Worm (Caenorhabditis elegans) whole organism, L2 larva: Measurements from ENCODE around the gene T20G5.12.

ENCODE experiments used
- C34F6.9 ChIP-seq: fragments of 150-350 bp; optimal IDR thresholded peaks from 2 replicates; lab custom pipeline; 2014; ENCODE audit warnings: missing biosample characterization, missing genetic modification characterization
- F13H6.1 ChIP-seq: sonication (generic microtip); optimal IDR thresholded peaks from 2 replicates; lab custom pipeline; 2016; ENCODE audit warnings: missing genetic modification characterization, missing compliant biosample characterization
- R02D3.7 ChIP-seq: fragments of 150-350 bp; optimal IDR thresholded peaks from 2 replicates; lab custom pipeline; 2014; ENCODE audit warnings: missing biosample characterization, missing genetic modification characterization
- Y55F3AM.14 ChIP-seq: fragments of 200-800 bp; sonication (Bioruptor generic); optimal IDR thresholded peaks from 2 replicates; lab custom pipeline; 2018; ENCODE audit warnings: mild to moderate bottlenecking, missing genetic modification characterization, missing compliant biosample characterization
- ZK546.5 ChIP-seq: sonication (generic microtip); optimal IDR thresholded peaks from 2 replicates; lab custom pipeline; 2017; ENCODE audit warnings: missing biosample characterization, missing genetic modification characterization
- alr-1 ChIP-seq: fragments of 150-350 bp; optimal IDR thresholded peaks from 2 replicates; lab custom pipeline; 2014; ENCODE audit warnings: missing biosample characterization, missing genetic modification characterization
- aly-2 ChIP-seq: fragments of 150-350 bp; optimal IDR thresholded peaks from 2 replicates; lab custom pipeline; 2014; ENCODE audit warnings: missing biosample characterization, missing genetic modification characterization
- ama-1 ChIP-seq: fragments of 150-350 bp; optimal IDR thresholded peaks from 2 replicates; lab custom pipeline; 2018; ENCODE audit warnings: inconsistent platforms
- blmp-1 ChIP-seq: sonication (generic microtip); optimal IDR thresholded peaks from 2 replicates; lab custom pipeline; 2017; ENCODE audit warnings: missing genetic modification characterization, mild to moderate bottlenecking, missing compliant biosample characterization, antibody characterized with exemption, moderate library complexity; ENCODE audit not compliant: insufficient read depth
- ceh-16 ChIP-seq: fragments of 150-350 bp; optimal IDR thresholded peaks from 2 replicates; lab custom pipeline; 2014; ENCODE audit warnings: missing biosample characterization, missing genetic modification characterization
- crh-2 ChIP-seq: sonication (generic microtip); optimal IDR thresholded peaks from 2 replicates; lab custom pipeline; 2017; ENCODE audit warnings: missing biosample characterization, missing genetic modification characterization
- dmd-4 ChIP-seq: sonication (generic microtip); optimal IDR thresholded peaks from 2 replicates; lab custom pipeline; 2017; ENCODE audit warnings: missing biosample characterization, missing genetic modification characterization
- egl-27 ChIP-seq: sonication (generic microtip); optimal IDR thresholded peaks from 3 replicates; lab custom pipeline; 2017; ENCODE audit warnings: missing biosample characterization, missing genetic modification reagents, missing genetic modification characterization
- elt-1 ChIP-seq: fragments of 150-350 bp; optimal IDR thresholded peaks from 2 replicates; lab custom pipeline; 2014; ENCODE audit warnings: missing biosample characterization, missing genetic modification characterization
- elt-3 ChIP-seq: sonication (generic microtip); optimal IDR thresholded peaks from 2 replicates; lab custom pipeline; 2017; ENCODE audit warnings: missing biosample characterization, missing genetic modification characterization
- fos-1 ChIP-seq: fragments of 150-350 bp; optimal IDR thresholded peaks from 2 replicates; lab custom pipeline; 2014; ENCODE audit warnings: missing biosample characterization, missing genetic modification characterization
- gmeb-1 ChIP-seq: fragments of 150-350 bp; optimal IDR thresholded peaks from 2 replicates; lab custom pipeline; 2014; ENCODE audit warnings: missing biosample characterization, missing genetic modification characterization
- lin-11 ChIP-seq: fragments of 150-350 bp; sonication (generic microtip); optimal IDR thresholded peaks from 2 replicates; lab custom pipeline; 2014; ENCODE audit warnings: missing biosample characterization, missing genetic modification characterization, inconsistent platforms, mixed read lengths
- lin-13 ChIP-seq: fragments of 150-350 bp; optimal IDR thresholded peaks from 2 replicates; lab custom pipeline; 2014; ENCODE audit warnings: missing biosample characterization, missing genetic modification reagents, missing genetic modification characterization
- lin-39 ChIP-seq: fragments of 150-350 bp; optimal IDR thresholded peaks from 2 replicates; lab custom pipeline; 2014; ENCODE audit warnings: missing biosample characterization, missing genetic modification reagents, missing genetic modification characterization
- lsy-2 ChIP-seq, 2 experiments: fragments of 150-350 bp in 1 of 2; sonication (generic microtip) in 1 of 2; optimal IDR thresholded peaks; 2 replicates each; lab custom pipeline; 2014 to 2017; ENCODE audit warnings: missing biosample characterization in 2 of 2, missing genetic modification characterization in 2 of 2
- mab-5 ChIP-seq: fragments of 150-350 bp; optimal IDR thresholded peaks from 2 replicates; lab custom pipeline; 2014; ENCODE audit warnings: missing biosample characterization, missing genetic modification characterization
- mbf-1 ChIP-seq: sonication (generic microtip); optimal IDR thresholded peaks from 2 replicates; lab custom pipeline; 2017; ENCODE audit warnings: missing biosample characterization, missing genetic modification characterization
- mdl-1 ChIP-seq, 2 experiments: fragments of 150-350 bp in 1 of 2; sonication (generic microtip) in 1 of 2; optimal IDR thresholded peaks; 2 replicates each; lab custom pipeline; 2017; ENCODE audit warnings: missing biosample characterization in 2 of 2, missing genetic modification characterization in 2 of 2
- nhr-10 ChIP-seq: sonication (generic microtip); optimal IDR thresholded peaks from 2 replicates; lab custom pipeline; 2017; ENCODE audit warnings: missing biosample characterization, missing genetic modification characterization
- nhr-11 ChIP-seq: fragments of 150-350 bp; optimal IDR thresholded peaks from 2 replicates; lab custom pipeline; 2014; ENCODE audit warnings: missing biosample characterization, missing genetic modification characterization
- nhr-129 ChIP-seq: fragments of 150-350 bp; optimal IDR thresholded peaks from 2 replicates; lab custom pipeline; 2014; ENCODE audit warnings: missing biosample characterization, missing genetic modification characterization
- nhr-21 ChIP-seq: fragments of 150-350 bp; optimal IDR thresholded peaks from 2 replicates; lab custom pipeline; 2014; ENCODE audit warnings: missing biosample characterization, missing genetic modification characterization
- nhr-23 ChIP-seq: fragments of 150-350 bp; optimal IDR thresholded peaks from 2 replicates; lab custom pipeline; 2014; ENCODE audit warnings: missing biosample characterization, missing genetic modification reagents, missing genetic modification characterization
- nhr-237 ChIP-seq: fragments of 150-350 bp; optimal IDR thresholded peaks from 2 replicates; lab custom pipeline; 2014; ENCODE audit warnings: missing biosample characterization, missing genetic modification characterization
- nhr-25 ChIP-seq: fragments of 150-350 bp; sonication (generic microtip); optimal IDR thresholded peaks from 3 replicates; lab custom pipeline; 2014; ENCODE audit warnings: missing biosample characterization, missing genetic modification characterization
- nhr-77 ChIP-seq: fragments of 150-350 bp; optimal IDR thresholded peaks from 2 replicates; lab custom pipeline; 2014; ENCODE audit warnings: missing biosample characterization, missing genetic modification characterization
- peb-1 ChIP-seq: fragments of 150-350 bp; optimal IDR thresholded peaks from 2 replicates; lab custom pipeline; 2014; ENCODE audit warnings: missing biosample characterization, missing genetic modification characterization
- sem-4 ChIP-seq: fragments of 150-350 bp; optimal IDR thresholded peaks from 2 replicates; lab custom pipeline; 2014; ENCODE audit warnings: missing biosample characterization, missing genetic modification reagents, missing genetic modification characterization
- skn-1 ChIP-seq: sonication (generic microtip); optimal IDR thresholded peaks from 2 replicates; lab custom pipeline; 2017; ENCODE audit warnings: missing biosample characterization, missing genetic modification characterization
- sma-3 ChIP-seq: sonication (generic microtip); optimal IDR thresholded peaks from 2 replicates; lab custom pipeline; 2016; ENCODE audit warnings: missing genetic modification reagents, missing genetic modification characterization, missing compliant biosample characterization
- sma-9 ChIP-seq, 2 experiments: fragments of 150-350 bp in 1 of 2; sonication (generic microtip) in 1 of 2; optimal IDR thresholded peaks; 2 replicates each; lab custom pipeline; 2014 to 2016; ENCODE audit warnings: missing genetic modification characterization in 2 of 2, mild to moderate bottlenecking in 1 of 2, missing biosample characterization in 1 of 2, missing compliant biosample characterization in 1 of 2, missing genetic modification reagents in 1 of 2, moderate library complexity in 1 of 2
- unc-39 ChIP-seq: fragments of 150-350 bp; optimal IDR thresholded peaks from 2 replicates; lab custom pipeline; 2014; ENCODE audit warnings: missing biosample characterization, missing genetic modification characterization
- unc-55 ChIP-seq: fragments of 150-350 bp; sonication (generic microtip); optimal IDR thresholded peaks from 3 replicates; lab custom pipeline; 2014; ENCODE audit warnings: missing biosample characterization, missing genetic modification reagents, missing genetic modification characterization
- unc-62 ChIP-seq: fragments of 150-350 bp; optimal IDR thresholded peaks from 2 replicates; lab custom pipeline; 2014; ENCODE audit warnings: missing biosample characterization, missing genetic modification reagents, missing genetic modification characterization
- zag-1 ChIP-seq: fragments of 150-350 bp; optimal IDR thresholded peaks from 2 replicates; lab custom pipeline; 2014; ENCODE audit warnings: missing biosample characterization, missing genetic modification characterization
- ztf-1 ChIP-seq: fragments of 200-800 bp; sonication (Bioruptor generic); conservative IDR thresholded peaks from 2 replicates; pipeline ENCODE4 v1.3.6; 2022; ENCODE audit warnings: missing genetic modification characterization, missing compliant biosample characterization
- ztf-11 ChIP-seq: sonication (generic microtip); optimal IDR thresholded peaks from 2 replicates; lab custom pipeline; 2017; ENCODE audit warnings: missing biosample characterization, missing genetic modification characterization
- ztf-4 ChIP-seq: fragments of 150-350 bp; optimal IDR thresholded peaks from 2 replicates; lab custom pipeline; 2014; ENCODE audit warnings: missing biosample characterization, missing genetic modification characterization

T20G5.12 gene

DNA sequence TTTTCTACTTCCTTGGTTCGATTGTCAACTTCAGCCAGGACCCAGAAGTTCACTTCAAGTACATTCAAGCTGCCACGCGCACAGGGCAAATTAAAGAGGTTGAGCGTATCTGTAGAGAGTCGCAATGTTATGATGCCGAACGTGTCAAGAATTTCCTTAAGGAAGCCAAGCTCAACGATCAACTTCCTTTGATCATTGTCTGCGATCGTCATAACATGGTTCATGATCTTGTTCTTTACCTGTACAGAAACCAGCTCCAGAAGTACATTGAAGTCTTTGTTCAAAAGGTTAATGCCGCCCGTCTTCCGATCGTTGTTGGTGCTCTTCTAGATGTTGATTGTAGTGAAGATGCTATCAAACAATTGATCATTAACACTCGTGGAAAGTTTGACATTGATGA lies 4.9 kb downstream of the T20G5.12 start:
- TF ChIP-seq R02D3.7 (tag; lab: Kevin White, UChicago): no peak
- TF ChIP-seq gmeb-1: no peak
- TF ChIP-seq skn-1 (tag; lab: Kevin White, UChicago): no peak
- TF ChIP-seq egl-27: no peak
- no peak for TF ChIP-seq peb-1 (tag; lab: Kevin White, UChicago)
- TF ChIP-seq lin-39 (tag; lab: Kevin White, UChicago): no peak
- TF ChIP-seq sma-9 (GFP tag; optimal IDR thresholded peaks at IDR 0.05; lab: Kevin White, UChicago): no peak
- no peak for TF ChIP-seq sma-9 (tag; optimal IDR thresholded peaks at IDR 0.05; lab: Kevin White, UChicago)
- no peak for TF ChIP-seq aly-2
- TF ChIP-seq mbf-1: no peak
- TF ChIP-seq mdl-1 (tag; optimal IDR thresholded peaks at IDR 0.05; lab: Kevin White, UChicago): no peak
- TF ChIP-seq alr-1: no peak

DNA sequence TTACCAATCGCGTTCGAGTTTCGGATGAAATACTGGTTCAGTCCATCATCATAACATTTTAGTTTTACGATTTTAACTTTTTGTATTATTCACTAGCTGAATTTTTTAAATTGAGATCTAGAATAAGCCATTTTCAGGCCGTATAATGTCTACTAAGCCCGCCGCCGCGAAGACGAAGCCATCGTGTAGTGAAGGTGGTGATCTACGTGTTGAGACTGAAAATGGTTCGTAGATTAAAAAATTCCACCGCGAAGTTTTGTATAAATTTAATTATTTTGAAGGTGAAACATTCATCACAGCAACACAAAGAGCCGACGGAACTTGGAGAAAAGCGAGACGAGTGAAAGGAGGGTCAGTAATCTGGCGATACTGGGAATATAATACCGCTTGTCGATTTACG lies 8.3 kb downstream of the T20G5.12 start, which contains the start of gene T20G5.9:
T20G5.9 (plus strand) TSS at position 138 of the 400 bp plus-strand sequence.
- TF ChIP-seq Y55F3AM.14 (no peak), ztf-4 (tag; lab: Kevin White, UChicago) (no peak), C34F6.9 (no peak), fos-1 (tag; lab: Kevin White, UChicago) (no peak), egl-27 (no peak), alr-1 (no peak), ama-1 (lab: Kevin White, UChicago) (no peak), nhr-77 (tag; lab: Kevin White, UChicago) (no peak), elt-3 (no peak), skn-1 (tag; lab: Kevin White, UChicago) (no peak), ztf-11 (tag; lab: Kevin White, UChicago) (no peak), lin-11 (no peak), sma-9 (GFP tag; optimal IDR thresholded peaks at IDR 0.05; lab: Kevin White, UChicago) (no peak), sma-9 (tag; optimal IDR thresholded peaks at IDR 0.05; lab: Kevin White, UChicago) (no peak)

DNA sequence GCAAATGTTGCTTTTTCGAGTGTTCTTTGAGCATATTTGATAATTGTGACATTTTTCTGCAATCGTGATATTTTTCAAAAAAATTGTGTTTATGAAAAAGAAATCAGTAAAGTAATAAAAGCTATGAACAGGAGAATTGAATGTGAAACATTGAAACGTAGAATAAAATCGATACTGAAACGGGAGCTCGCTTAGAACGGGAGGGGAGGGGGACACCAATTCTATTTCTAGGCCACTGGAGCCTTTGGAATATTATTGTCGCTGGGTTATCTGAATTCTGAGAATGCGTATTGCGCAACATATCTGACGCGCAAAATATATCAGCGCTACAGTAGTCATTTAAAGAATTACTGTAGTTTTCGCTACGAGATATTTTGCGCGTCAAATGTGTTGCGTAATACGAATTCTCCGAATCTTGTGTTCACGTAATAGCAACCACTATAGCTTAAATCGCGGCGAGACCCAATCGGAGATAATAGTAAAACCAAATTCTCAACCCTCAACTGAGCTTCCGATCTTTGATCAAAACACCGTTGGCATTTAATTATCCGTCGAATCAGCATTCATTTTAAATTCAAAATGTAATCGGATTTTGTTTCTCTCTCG lies 10.6 kb downstream of the T20G5.12 start, which contains the start of the genes blos-1 and best-18:
blos-1 (minus strand) TSS at position 58 of the 606 bp plus-strand sequence.
best-18 (plus strand) TSS at position 508 of the 606 bp plus-strand sequence.
- TF ChIP-seq unc-55 (GFP tag; lab: Kevin White, UChicago) (peak; percentile 18), mbf-1 (no peak), mdl-1 (tag; optimal IDR thresholded peaks at IDR 0.05; lab: Kevin White, UChicago) (no peak), lsy-2 (tag; optimal IDR thresholded peaks at IDR 0.05; lab: Kevin White, UChicago) (peak in 1 of 2 experiments; percentile 19)
- TF ChIP-seq, all 48 proteins: peak for 2

DNA sequence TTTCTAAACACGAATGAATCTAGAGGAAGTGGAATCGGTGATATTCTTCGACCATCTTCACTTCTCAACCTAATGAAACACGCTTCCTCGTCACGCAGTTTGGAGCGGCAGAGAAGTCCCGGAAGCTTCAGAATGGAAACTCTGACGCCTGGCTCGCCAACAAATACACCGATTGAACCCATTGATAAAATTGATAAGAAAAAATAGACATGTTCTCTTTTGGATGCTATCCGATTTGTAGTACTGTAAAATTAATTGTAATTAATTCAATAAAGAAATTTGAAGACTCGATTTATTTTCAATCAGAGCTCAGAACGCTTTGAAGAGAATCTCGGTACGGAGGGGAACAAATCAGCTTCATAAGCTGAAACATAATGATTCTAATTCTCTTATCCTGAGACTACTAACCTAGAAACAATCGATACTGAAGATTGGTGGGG lies 13.2 kb downstream of the T20G5.12 start:
- TF ChIP-seq mdl-1 (tag; optimal IDR thresholded peaks at IDR 0.05; lab: Kevin White, UChicago) (no peak), zag-1 (tag; lab: Kevin White, UChicago) (no peak), crh-2 (tag; lab: Kevin White, UChicago) (peak; percentile 85), Y55F3AM.14 (peak; percentile 41), nhr-11 (no peak), ama-1 (lab: Kevin White, UChicago) (peak; percentile 89), sma-3 (GFP tag; lab: Kevin White, UChicago) (peak; percentile 75), lin-39 (tag; lab: Kevin White, UChicago) (no peak), ZK546.5 (no peak), nhr-23 (tag; lab: Kevin White, UChicago) (no peak), blmp-1 (tag; lab: Kevin White, UChicago) (peak; percentile 45), lin-13 (GFP tag; lab: Kevin White, UChicago) (peak; percentile 58), fos-1 (tag; lab: Kevin White, UChicago) (no peak), nhr-237 (tag; lab: Kevin White, UChicago) (no peak), ceh-16 (tag; lab: Kevin White, UChicago) (no peak), unc-55 (GFP tag; lab: Kevin White, UChicago) (no peak), nhr-25 (tag; lab: Kevin White, UChicago) (peak; percentile 59), lsy-2 (tag; optimal IDR thresholded peaks at IDR 0.05; lab: Kevin White, UChicago) (peak in 1 of 2 experiments; percentile 80), gmeb-1 (peak; percentile 32), egl-27 (no peak), ztf-1 (GFP tag; lab: Robert Waterston, UW) (no peak), alr-1 (no peak), R02D3.7 (tag; lab: Kevin White, UChicago) (no peak), ztf-4 (tag; lab: Kevin White, UChicago) (peak; percentile 85), mbf-1 (no peak), unc-39 (tag; lab: Kevin White, UChicago) (no peak), nhr-10 (tag; lab: Kevin White, UChicago) (no peak), nhr-21 (tag; lab: Kevin White, UChicago) (no peak), mab-5 (tag; lab: Kevin White, UChicago) (no peak), nhr-77 (tag; lab: Kevin White, UChicago) (no peak), F13H6.1 (tag; lab: Kevin White, UChicago) (peak; percentile 71), sem-4 (tag; lab: Kevin White, UChicago) (peak; percentile 58), ztf-11 (tag; lab: Kevin White, UChicago) (no peak), unc-62 (GFP tag; lab: Kevin White, UChicago) (no peak), aly-2 (no peak), nhr-129 (tag; lab: Kevin White, UChicago) (peak; percentile 6), elt-1 (no peak), dmd-4 (no peak), skn-1 (tag; lab: Kevin White, UChicago) (no peak)
